Worm (Caenorhabditis elegans): Measurements from ENCODE around the gene ipla-1.

- TF ChIP-seq unc-39 (tag; optimal IDR thresholded peaks at IDR 0.05) (no peak), ztf-11 (tag; optimal IDR thresholded peaks at IDR 0.05) (no peak), lsy-2 (tag; optimal IDR thresholded peaks at IDR 0.05) (no peak), nhr-2 (tag; optimal IDR thresholded peaks at IDR 0.05) (no peak), snpc-4 (tag; optimal IDR thresholded peaks at IDR 0.05) (no peak), ceh-83 (GFP tag; optimal IDR thresholded peaks at IDR 0.05) (no peak), elt-1 (tag; optimal IDR thresholded peaks at IDR 0.05; ENCODE audit: borderline replicate concordance, insufficient read depth) (no peak), lin-13 (tag; optimal IDR thresholded peaks at IDR 0.05) (no peak), drap-1 (GFP tag; optimal IDR thresholded peaks at IDR 0.05) (no peak), mep-1 (tag; optimal IDR thresholded peaks at IDR 0.05) (no peak), lin-32 (GFP tag; optimal IDR thresholded peaks at IDR 0.05) (no peak)
These were observed 1.3 kb downstream of the ipla-1 start for ce11 chrII:4599838-4600237.
